Fruit fly (Drosophila melanogaster): Measurements from ENCODE around the gene jub.

Gene jub

DNA sequence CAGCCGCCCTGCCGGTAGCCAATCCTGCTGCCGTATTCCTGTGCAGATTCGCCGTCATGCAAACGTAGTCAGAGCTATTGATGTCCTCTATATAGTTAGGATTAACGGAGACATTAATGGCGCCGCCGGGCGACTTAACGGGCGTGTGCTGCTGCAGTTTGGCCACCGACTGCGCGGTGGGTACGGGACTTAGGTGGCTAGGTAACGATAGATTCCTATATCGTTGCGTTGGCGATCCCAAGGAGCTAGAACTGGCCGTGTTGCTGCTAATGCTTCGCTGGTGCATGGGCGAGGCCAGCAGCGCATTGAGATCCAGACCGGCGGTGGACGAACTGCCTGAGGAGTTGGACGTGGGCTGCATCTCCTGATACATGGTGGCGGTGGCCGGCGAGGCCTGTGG is 1.2 kb downstream of the jub start:
- TF ChIP-seq Usf (GFP tag; optimal IDR thresholded peaks at IDR 0.05) (no peak), CG8478 (optimal IDR thresholded peaks at IDR 0.05) (peak; percentile 25)

DNA sequence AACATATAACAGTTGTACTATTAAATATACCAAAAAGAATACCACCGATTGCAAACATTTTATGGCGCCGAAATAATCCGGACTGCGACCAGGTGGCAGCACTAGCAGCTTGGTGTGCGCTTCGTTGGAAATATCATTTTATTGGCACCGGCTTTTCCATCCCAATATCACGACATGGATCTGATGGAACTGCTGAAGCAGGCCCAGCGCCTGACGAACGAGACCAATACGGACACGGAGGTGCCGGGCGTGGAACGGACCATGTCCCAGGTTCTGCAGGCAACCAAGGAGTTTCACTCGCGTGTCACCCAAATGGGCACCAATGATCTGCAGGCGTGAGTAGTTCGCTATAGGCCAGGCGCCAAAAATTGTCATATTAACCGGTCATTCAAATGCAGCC is 7.4 kb downstream of the jub start, which contains the start of gene Nup93-1:
TSS of gene Nup93-1 (plus strand) at position 74 of the 400 bp plus-strand sequence.
- peak; percentile 23 for TF ChIP-seq Sin3A (optimal IDR thresholded peaks at IDR 0.05)
- TF ChIP-seq MESR4 (GFP tag; optimal IDR thresholded peaks at IDR 0.05), result peak; percentile 30
- no peak for TF ChIP-seq Asciz (GFP tag; optimal IDR thresholded peaks at IDR 0.05)
- TF ChIP-seq CG42726 (GFP tag; IDR thresholded peaks at IDR 0.05; ENCODE audit: partially characterized antibody), result no peak
- TF ChIP-seq Dp (GFP tag; optimal IDR thresholded peaks at IDR 0.05), result peak; percentile 39
- no peak for TF ChIP-seq Hsf (GFP tag; optimal IDR thresholded peaks at IDR 0.05)
- peak; percentile 43 for TF ChIP-seq E2f2 (GFP tag; IDR thresholded peaks at IDR 0.05)
- TF ChIP-seq CG4282 (GFP tag; optimal IDR thresholded peaks at IDR 0.05), result no peak
- TF ChIP-seq CG4360 (GFP tag; IDR thresholded peaks at IDR 0.05), result 0 out of 2 replicates have a peak, but pooled peaks have one; percentile 19
- 0 out of 3 replicates have a peak, but pooled peaks have one; percentile 7 for TF ChIP-seq ken (GFP tag; IDR thresholded peaks at IDR 0.05)
- peak; percentile 52 for TF ChIP-seq Med (GFP tag)
- TF ChIP-seq MBD-R2 (GFP tag; IDR thresholded peaks at IDR 0.05), result peak; percentile 54
- TF ChIP-seq CG34422 (GFP tag; IDR thresholded peaks at IDR 0.05), result peak; percentile 52; the same call in 1 of the 3 replicates

DNA sequence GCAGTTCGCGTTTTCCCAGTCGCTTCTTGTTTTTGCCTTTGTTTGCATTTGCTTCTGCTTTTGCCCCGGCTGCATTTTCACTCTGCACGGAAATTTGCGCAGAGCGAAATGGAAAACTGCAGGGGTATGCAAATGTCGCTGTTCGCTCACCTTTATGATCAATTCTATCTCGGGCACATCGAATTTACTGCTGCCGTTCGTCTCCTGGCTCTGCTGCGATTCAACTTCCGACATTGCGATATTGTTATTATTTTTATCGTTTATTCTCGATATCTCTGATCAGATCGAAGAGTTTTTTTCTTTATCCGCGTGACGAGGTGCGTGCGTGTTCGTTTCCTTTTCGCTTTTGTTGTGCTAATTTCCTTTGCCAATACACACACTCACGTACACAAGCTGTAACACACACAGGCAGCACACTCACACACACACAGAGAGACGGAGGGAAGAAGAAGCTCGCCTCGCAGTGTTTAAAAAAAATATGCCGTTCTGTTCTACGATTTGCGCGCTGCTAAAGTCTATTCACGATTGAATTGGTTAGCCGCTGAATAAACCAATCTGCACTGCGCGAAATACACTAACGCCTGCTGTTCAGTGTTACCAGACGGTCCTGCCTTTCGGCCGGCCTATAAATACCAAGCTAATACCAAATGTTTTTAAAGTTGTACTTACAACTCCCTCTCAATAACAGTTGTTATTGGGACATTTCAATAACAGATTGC is 8.2 kb downstream of the jub start, which contains the start of gene Clic:
TSS of gene Clic (minus strand) at position 533 of the 719 bp plus-strand sequence.
- TF ChIP-seq CkIIα-i1 (GFP tag; IDR thresholded peaks at IDR 0.05) (no peak), Camta (GFP tag; optimal IDR thresholded peaks at IDR 0.05) (no peak), CG17328 (GFP tag; IDR thresholded peaks at IDR 0.05) (no peak), dysf (GFP tag; IDR thresholded peaks at IDR 0.05) (0 out of 3 replicates have a peak, but pooled peaks have one; percentile 2), CG4707 (GFP tag; optimal IDR thresholded peaks at IDR 0.05) (peak; percentile 6), Dp (GFP tag; optimal IDR thresholded peaks at IDR 0.05) (peak; percentile 44), Lhr (GFP tag; optimal IDR thresholded peaks at IDR 0.05) (peak; percentile 28), ems (GFP tag; optimal IDR thresholded peaks at IDR 0.05) (peak; percentile 20), nau (GFP tag; optimal IDR thresholded peaks at IDR 0.05) (no peak), CG34224 (GFP tag; IDR thresholded peaks at IDR 0.05; ENCODE audit: partially characterized antibody) (no peak), sr (GFP tag; IDR thresholded peaks at IDR 0.05) (0 out of 3 replicates have a peak, but pooled peaks have one; percentile 4), mirr (GFP tag; optimal IDR thresholded peaks at IDR 0.05) (peak; percentile 39), CG6791 (GFP tag; IDR thresholded peaks at IDR 0.05; ENCODE audit: partially characterized antibody) (peak; percentile 74; the same call in 2 of the 3 replicates), wdn (GFP tag; IDR thresholded peaks at IDR 0.05) (0 out of 2 replicates have a peak, but pooled peaks have one; percentile 14), Xbp1 (GFP tag; optimal IDR thresholded peaks at IDR 0.05) (no peak), sc (optimal IDR thresholded peaks at IDR 0.05) (no peak), sc (GFP tag; optimal IDR thresholded peaks at IDR 0.05) (no peak), HLH54F (GFP tag; optimal IDR thresholded peaks at IDR 0.05) (peak; percentile 0), odd (GFP tag; optimal IDR thresholded peaks at IDR 0.05) (no peak), Stat92E (GFP tag; optimal IDR thresholded peaks at IDR 0.05) (no peak), Antp (GFP tag; optimal IDR thresholded peaks at IDR 0.05) (peak; percentile 47), CG16779 (GFP tag; IDR thresholded peaks at IDR 0.05) (no peak), Trl (optimal IDR thresholded peaks at IDR 0.05) (no peak), Trl (GFP tag; optimal IDR thresholded peaks at IDR 0.05) (peak; percentile 17), CG11695 (GFP tag; IDR thresholded peaks at IDR 0.05) (0 out of 3 replicates have a peak, but pooled peaks have one; percentile 13), NK7.1 (GFP tag; optimal IDR thresholded peaks at IDR 0.05) (peak; percentile 37), Pdp1 (GFP tag; optimal IDR thresholded peaks at IDR 0.05) (peak; percentile 25 to 36), nom (GFP tag; optimal IDR thresholded peaks at IDR 0.05) (peak; percentile 63), Side (GFP tag; optimal IDR thresholded peaks at IDR 0.05) (peak; percentile 13), CG16813 (GFP tag; IDR thresholded peaks at IDR 0.05; ENCODE audit: partially characterized antibody) (0 out of 3 replicates have a peak, but pooled peaks have one; percentile 10), mld (GFP tag; IDR thresholded peaks at IDR 0.05; ENCODE audit: partially characterized antibody) (0 out of 3 replicates have a peak, but pooled peaks have one; percentile 41), CG11398 (GFP tag; optimal IDR thresholded peaks at IDR 0.05) (no peak), pfk (GFP tag; optimal IDR thresholded peaks at IDR 0.05) (peak; percentile 18)

Measured in whole organism, embryonic.